Fruit fly (Drosophila melanogaster) whole organism, embryonic: ENCODE data around the gene CG10874.

ENCODE experiments used
- BEAF-32 ChIP-seq: fragments of 200-800 bp; sonication (Bioruptor generic); optimal IDR thresholded peaks from 3 replicates; lab custom pipeline; 2017; ENCODE audit warnings: missing biosample characterization, missing genetic modification characterization, mild to moderate bottlenecking, moderate library complexity, missing genetic modification reagents
- C15 ChIP-seq: fragments of 200-800 bp; sonication (Bioruptor generic); IDR thresholded peaks from 3 replicates; pipeline ENCODE4 v1.3.6; 2022; ENCODE audit warnings: missing biosample characterization, missing genetic modification characterization
- CG10654 ChIP-seq: fragments of 200-800 bp; sonication (Bioruptor generic); optimal IDR thresholded peaks from 2 replicates; lab custom pipeline; 2016; ENCODE audit warnings: missing biosample characterization, missing genetic modification characterization
- CG10959 ChIP-seq: fragments of 200-800 bp; sonication (Bioruptor generic); IDR thresholded peaks from 2 replicates; pipeline ENCODE4 v1.3.6; 2022; ENCODE audit warnings: missing biosample characterization, missing genetic modification characterization
- CG11093 ChIP-seq: fragments of 200-800 bp; sonication (Bioruptor generic); IDR thresholded peaks from 3 replicates; pipeline ENCODE4 v1.3.6; 2022; ENCODE audit warnings: missing biosample characterization, missing genetic modification characterization
- CG1233 ChIP-seq: fragments of 200-800 bp; sonication (Bioruptor generic); optimal IDR thresholded peaks from 4 replicates; lab custom pipeline; 2018; ENCODE audit warnings: missing biosample characterization, mild to moderate bottlenecking, missing genetic modification characterization
- CG12391 ChIP-seq: fragments of 200-800 bp; sonication (Bioruptor generic); optimal IDR thresholded peaks from 3 replicates; lab custom pipeline; 2018; ENCODE audit warnings: missing biosample characterization, mild to moderate bottlenecking, missing genetic modification characterization, moderate library complexity
- CG13894 ChIP-seq: fragments of 200-800 bp; sonication (Bioruptor generic); optimal IDR thresholded peaks from 3 replicates; lab custom pipeline; 2018; ENCODE audit warnings: missing biosample characterization, mild to moderate bottlenecking, missing genetic modification characterization, moderate library complexity
- CG14050 ChIP-seq: fragments of 200-800 bp; sonication (Bioruptor generic); IDR thresholded peaks from 3 replicates; pipeline ENCODE4 v1.3.6; 2022; ENCODE audit warnings: missing biosample characterization, missing genetic modification characterization
- CG14965 ChIP-seq: fragments of 200-800 bp; sonication (Bioruptor generic); optimal IDR thresholded peaks from 2 replicates; lab custom pipeline; 2016; ENCODE audit warnings: missing biosample characterization, missing genetic modification characterization, borderline replicate concordance
- CG15514 ChIP-seq: fragments of 200-800 bp; sonication (Bioruptor generic); optimal IDR thresholded peaks from 3 replicates; lab custom pipeline; 2017; ENCODE audit warnings: missing biosample characterization, missing genetic modification characterization, mild to moderate bottlenecking, moderate library complexity, missing genetic modification reagents
- CG16779 ChIP-seq: fragments of 200-800 bp; sonication (Bioruptor generic); IDR thresholded peaks from 2 replicates; pipeline ENCODE4 v1.3.6; 2022; ENCODE audit warnings: missing biosample characterization, missing genetic modification characterization
- CG17612 ChIP-seq: fragments of 200-800 bp; sonication (Bioruptor generic); IDR thresholded peaks from 2 replicates; pipeline ENCODE4 v1.3.6; 2022; ENCODE audit warnings: missing biosample characterization, missing genetic modification characterization
- CG17829 ChIP-seq: fragments of 200-800 bp; optimal IDR thresholded peaks from 2 replicates; lab custom pipeline; 2019; ENCODE audit warnings: missing biosample characterization, mild to moderate bottlenecking, missing genetic modification characterization, moderate library complexity
- CG17912 ChIP-seq: fragments of 200-800 bp; sonication (Bioruptor generic); optimal IDR thresholded peaks from 2 replicates; lab custom pipeline; 2018; ENCODE audit warnings: missing biosample characterization, mild to moderate bottlenecking, missing genetic modification characterization
- CG1832 ChIP-seq: fragments of 200-800 bp; sonication (Bioruptor generic); optimal IDR thresholded peaks from 2 replicates; lab custom pipeline; 2017; ENCODE audit warnings: missing biosample characterization, mild to moderate bottlenecking, missing genetic modification characterization, inconsistent platforms
- CG18476 ChIP-seq: fragments of 200-800 bp; sonication (Bioruptor generic); optimal IDR thresholded peaks from 2 replicates; lab custom pipeline; 2016; ENCODE audit warnings: missing biosample characterization, mild to moderate bottlenecking, missing genetic modification characterization
- CG30020 ChIP-seq: fragments of 200-800 bp; optimal IDR thresholded peaks from 2 replicates; lab custom pipeline; 2019; ENCODE audit warnings: missing biosample characterization, mild to moderate bottlenecking, missing genetic modification characterization, moderate library complexity
- CG32767 ChIP-seq: fragments of 200-800 bp; sonication (Bioruptor generic); IDR thresholded peaks from 2 replicates; pipeline ENCODE4 v1.3.6; 2022; ENCODE audit warnings: missing biosample characterization, missing genetic modification characterization
- CG3726 ChIP-seq: fragments of 200-800 bp; sonication (Bioruptor generic); IDR thresholded peaks from 3 replicates; pipeline ENCODE4, ENCODE4 v1.3.6; 2022; ENCODE audit warnings: missing biosample characterization, missing genetic modification characterization
- CG4404 ChIP-seq: fragments of 200-800 bp; sonication (Bioruptor generic); IDR thresholded peaks from 2 replicates; pipeline ENCODE4 v1.3.6; 2022; ENCODE audit warnings: missing biosample characterization, missing genetic modification characterization
- CG4424 ChIP-seq: fragments of 200-800 bp; sonication (Bioruptor generic); optimal IDR thresholded peaks from 3 replicates; lab custom pipeline; 2016; ENCODE audit warnings: missing biosample characterization, missing genetic modification characterization
- CG6791 ChIP-seq: fragments of 200-800 bp; sonication (Bioruptor generic); IDR thresholded peaks from 3 replicates; pipeline ENCODE4 v1.3.6; 2022; ENCODE audit warnings: missing biosample characterization, missing genetic modification characterization; ENCODE audit not compliant: partially characterized antibody
- CG7271 ChIP-seq: fragments of 200-800 bp; sonication (Bioruptor generic); optimal IDR thresholded peaks from 2 replicates; lab custom pipeline; 2018; ENCODE audit warnings: missing biosample characterization, mild to moderate bottlenecking, missing genetic modification characterization, moderate library complexity
- CG8478 ChIP-seq: fragments of >200 bp; optimal IDR thresholded peaks from 2 replicates; lab custom pipeline; 2018
- CG9437 ChIP-seq: fragments of 200-800 bp; sonication (Bioruptor generic); optimal IDR thresholded peaks from 2 replicates; lab custom pipeline; 2018; ENCODE audit warnings: missing biosample characterization, mild to moderate bottlenecking, missing genetic modification characterization
- CG9727 ChIP-seq: fragments of 200-800 bp; sonication (Bioruptor generic); optimal IDR thresholded peaks from 3 replicates; lab custom pipeline; 2017; ENCODE audit warnings: missing biosample characterization, mild to moderate bottlenecking, missing genetic modification characterization
- Chrac-16 ChIP-seq: fragments of 200-800 bp; sonication (Bioruptor generic); optimal IDR thresholded peaks from 3 replicates; lab custom pipeline; 2016; ENCODE audit warnings: missing biosample characterization, missing genetic modification characterization
- Dip3 ChIP-seq: fragments of 200-800 bp; sonication (Bioruptor generic); optimal IDR thresholded peaks from 3 replicates; lab custom pipeline; 2016; ENCODE audit warnings: missing biosample characterization, missing genetic modification characterization
- ERR ChIP-seq: fragments of 200-800 bp; sonication (Bioruptor generic); optimal IDR thresholded peaks from 2 replicates; lab custom pipeline; 2016; ENCODE audit warnings: missing biosample characterization, missing genetic modification characterization
- Fer2 ChIP-seq: fragments of 200-800 bp; sonication (Bioruptor generic); optimal IDR thresholded peaks from 2 replicates; lab custom pipeline; 2018; ENCODE audit warnings: missing biosample characterization, mild to moderate bottlenecking, missing genetic modification characterization, moderate library complexity
- GATAe ChIP-seq: fragments of 200-800 bp; sonication (Bioruptor generic); conservative IDR thresholded peaks from 2 replicates; pipeline ENCODE4 v1.3.6; 2022; ENCODE audit warnings: missing biosample characterization, missing genetic modification characterization
- Max ChIP-seq: fragments of 200-800 bp; sonication (Bioruptor generic); optimal IDR thresholded peaks from 2 replicates; lab custom pipeline; 2016; ENCODE audit warnings: missing biosample characterization, mild to moderate bottlenecking, missing genetic modification characterization
- Meics ChIP-seq: fragments of 200-800 bp; sonication (Bioruptor generic); optimal IDR thresholded peaks from 2 replicates; lab custom pipeline; 2017; ENCODE audit warnings: missing biosample characterization, mild to moderate bottlenecking, missing genetic modification characterization
- Ravus ChIP-seq: fragments of 200-800 bp; sonication (Bioruptor generic); IDR thresholded peaks from 2 replicates; pipeline ENCODE4 v1.3.6; 2022; ENCODE audit warnings: missing biosample characterization, missing genetic modification characterization
- ase ChIP-seq: fragments of 200-800 bp; sonication (Bioruptor generic); IDR thresholded peaks from 3 replicates; pipeline ENCODE4 v1.3.6; 2022; ENCODE audit warnings: missing biosample characterization, missing genetic modification characterization
- bab2 ChIP-seq: fragments of 200-800 bp; sonication (Bioruptor generic); optimal IDR thresholded peaks from 2 replicates; lab custom pipeline; 2016; ENCODE audit warnings: missing biosample characterization, missing genetic modification characterization
- btn ChIP-seq: fragments of 200-800 bp; sonication (Bioruptor generic); optimal IDR thresholded peaks from 2 replicates; lab custom pipeline; 2016; ENCODE audit warnings: missing biosample characterization, missing genetic modification characterization
- ems ChIP-seq: fragments of 200-800 bp; sonication (Bioruptor generic); optimal IDR thresholded peaks from 3 replicates; lab custom pipeline; 2016; ENCODE audit warnings: missing biosample characterization, missing genetic modification characterization
- fd102C ChIP-seq: fragments of 200-800 bp; sonication (Bioruptor generic); optimal IDR thresholded peaks from 2 replicates; lab custom pipeline; 2018; ENCODE audit warnings: missing biosample characterization, mild to moderate bottlenecking, missing genetic modification characterization, moderate library complexity
- gsb-n ChIP-seq: fragments of 200-800 bp; sonication (Bioruptor generic); optimal IDR thresholded peaks from 3 replicates; lab custom pipeline; 2018; ENCODE audit warnings: missing biosample characterization, mild to moderate bottlenecking, missing genetic modification characterization
- nerfin-1 ChIP-seq: fragments of 200-800 bp; sonication (Bioruptor generic); optimal IDR thresholded peaks from 3 replicates; lab custom pipeline; 2019; ENCODE audit warnings: missing biosample characterization, mild to moderate bottlenecking, missing genetic modification characterization, moderate library complexity
- pan ChIP-seq, 4 experiments: fragments of >200 bp in 3 of 4; fragments of 200-800 bp in 1 of 4; sonication (Bioruptor generic) in 1 of 4; optimal IDR thresholded peaks in 3 of 4; IDR thresholded peaks in 1 of 4; 2 replicates each; pipeline versions ENCODE4 v1.3.6 to Lab custom; 2017 to 2022; ENCODE audit warnings: missing biosample characterization in 2 of 4, missing genetic modification characterization in 2 of 4, mixed read lengths in 1 of 4
- pho ChIP-seq: fragments of 200-800 bp; sonication (Bioruptor generic); optimal IDR thresholded peaks from 2 replicates; lab custom pipeline; 2016; ENCODE audit warnings: missing biosample characterization, missing genetic modification characterization
- psq ChIP-seq: fragments of 200-800 bp; sonication (Bioruptor generic); optimal IDR thresholded peaks from 2 replicates; lab custom pipeline; 2017; ENCODE audit warnings: missing biosample characterization, missing genetic modification characterization
- tll ChIP-seq, 2 experiments: fragments of 200-800 bp in 1 of 2; fragments of >200 bp in 1 of 2; sonication (Bioruptor generic) in 1 of 2; optimal IDR thresholded peaks; 2 replicates each; lab custom pipeline; 2017 to 2019; ENCODE audit warnings: missing biosample characterization in 2 of 2, missing genetic modification characterization in 2 of 2, mild to moderate bottlenecking in 1 of 2, moderate library complexity in 1 of 2
- ttk ChIP-seq: fragments of 200-800 bp; sonication (Bioruptor generic); IDR thresholded peaks from 2 replicates; pipeline ENCODE4 v2.1.2; 2022; ENCODE audit warnings: missing biosample characterization, missing genetic modification characterization
- twi ChIP-seq: fragments of 200-800 bp; optimal IDR thresholded peaks from 2 replicates; lab custom pipeline; 2019; ENCODE audit warnings: missing biosample characterization, mild to moderate bottlenecking, missing genetic modification characterization, moderate library complexity
- z ChIP-seq: fragments of 200-800 bp; sonication (Bioruptor generic); IDR thresholded peaks from 3 replicates; pipeline ENCODE4 v1.3.6; 2022; ENCODE audit warnings: missing biosample characterization, missing genetic modification characterization

CG10874 gene

dm6 chr2L:2177312-2177968 is 14.7 kb downstream of the CG10874 start (continued):
- TF ChIP-seq nerfin-1 (no peak), CG30020 (tag; lab: Kevin White, UChicago) (no peak), twi (no peak), CG18476 (GFP tag; lab: Kevin White, UChicago) (peak; percentile 30), CG7271 (tag; lab: Kevin White, UChicago) (no peak), BEAF-32 (GFP tag; lab: Kevin White, UChicago) (no peak), Chrac-16 (GFP tag; lab: Kevin White, UChicago) (no peak), CG9727 (GFP tag; lab: Kevin White, UChicago) (peak; percentile 42), gsb-n (tag; lab: Kevin White, UChicago) (no peak), CG4424 (GFP tag; lab: Kevin White, UChicago) (peak; percentile 52), psq (GFP tag; lab: Kevin White, UChicago) (no peak), CG13894 (tag; lab: Kevin White, UChicago) (no peak), GATAe (no peak), CG9437 (GFP tag; lab: Kevin White, UChicago) (peak; percentile 29), ERR (GFP tag; lab: Kevin White, UChicago) (no peak), tll (GFP tag; optimal IDR thresholded peaks at IDR 0.05; lab: Kevin White, UChicago) (no peak), pan (optimal IDR thresholded peaks at IDR 0.05; lab: Kevin White, UChicago) (no peak), pan (GFP tag; optimal IDR thresholded peaks at IDR 0.05 in 1 of 2, IDR thresholded peaks at IDR 0.05 in 1 of 2) (peak in 1 of 2 experiments; percentile 54), btn (GFP tag; lab: Kevin White, UChicago) (no peak), CG4404 (GFP tag; lab: Robert Waterston, UW) (no peak), CG17829 (tag; lab: Kevin White, UChicago) (peak; percentile 23), CG10959 (GFP tag; lab: Robert Waterston, UW) (no peak), CG32767 (GFP tag; lab: Robert Waterston, UW) (0 out of 2 replicates have a peak, but pooled peaks have one; percentile 20), Ravus (GFP tag; lab: Robert Waterston, UW) (no peak), CG1233 (no peak), ase (GFP tag; lab: Robert Waterston, UW) (no peak), CG12391 (tag; lab: Kevin White, UChicago) (peak; percentile 26), CG8478 (lab: Kevin White, UChicago) (no peak), CG10654 (peak; percentile 34), fd102C (GFP tag; lab: Kevin White, UChicago) (no peak), CG14050 (GFP tag; lab: Robert Waterston, UW) (peak; percentile 45; the same call in 2 of the 3 replicates), ttk (no peak), ems (GFP tag; lab: Kevin White, UChicago) (peak; percentile 9), CG16779 (GFP tag; lab: Robert Waterston, UW) (no peak), CG1832 (GFP tag; lab: Kevin White, UChicago) (no peak), Max (peak; percentile 48), CG6791 (GFP tag; lab: Robert Waterston, UW) (no peak), CG3726 (GFP tag; lab: Robert Waterston, UW) (0 out of 3 replicates have a peak, but pooled peaks have one; percentile 8), bab2 (GFP tag; lab: Kevin White, UChicago) (peak; percentile 50), Meics (GFP tag; lab: Kevin White, UChicago) (peak; percentile 62), CG17612 (GFP tag; lab: Robert Waterston, UW) (no peak), C15 (GFP tag; lab: Robert Waterston, UW) (no peak), CG11093 (GFP tag; lab: Robert Waterston, UW) (peak; percentile 14; the same call in 1 of the 3 replicates), Dip3 (GFP tag; lab: Kevin White, UChicago) (peak; percentile 43), CG17912 (GFP tag; lab: Kevin White, UChicago) (no peak), pho (GFP tag; lab: Kevin White, UChicago) (peak; percentile 72), CG15514 (GFP tag; lab: Kevin White, UChicago) (peak; percentile 30), z (GFP tag; lab: Robert Waterston, UW) (0 out of 3 replicates have a peak, but pooled peaks have one; percentile 40), Fer2 (tag; lab: Kevin White, UChicago) (no peak), CG14965 (no peak)
